Worm (Caenorhabditis elegans): ENCODE measurements around the gene T05A1.5.

ce11 chrIV:9538214-9538613 lies 7.9 kb upstream of the T05A1.5 start:
- no peak for TF ChIP-seq Y5F2A.4 (GFP tag; optimal IDR thresholded peaks at IDR 0.05)
- TF ChIP-seq zip-11 (GFP tag; IDR thresholded peaks at IDR 0.05), result no peak
- TF ChIP-seq pqm-1 (tag; optimal IDR thresholded peaks at IDR 0.05), result no peak
- TF ChIP-seq lim-7 (GFP tag; IDR thresholded peaks at IDR 0.05), result no peak
- no peak for TF ChIP-seq nhr-11 (tag; optimal IDR thresholded peaks at IDR 0.05)
- no peak for TF ChIP-seq ztf-7 (tag; optimal IDR thresholded peaks at IDR 0.05)
